Worm (Caenorhabditis elegans): Measurements from ENCODE around the gene C18A3.7.

DNA sequence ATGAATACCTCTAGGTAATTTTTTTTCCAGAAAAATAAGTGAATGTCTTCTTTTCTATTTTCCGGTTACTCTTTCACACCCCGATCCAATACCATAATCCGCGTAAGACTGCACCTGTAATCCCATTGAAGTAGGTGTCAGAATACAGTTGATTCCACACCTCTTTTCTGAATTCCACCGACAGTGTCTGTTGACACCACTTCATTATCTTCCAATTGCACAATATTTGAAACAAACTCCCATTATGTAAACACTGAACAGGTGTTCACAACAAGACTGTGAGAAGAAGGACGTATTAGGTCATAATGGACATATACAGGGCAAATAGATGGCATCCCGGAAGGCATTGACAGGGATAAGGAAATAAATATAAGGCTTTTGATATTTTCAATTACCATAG is 47.1 kb upstream of the C18A3.7 start:
- TF ChIP-seq him-1 (tag; optimal IDR thresholded peaks at IDR 0.05) (no peak), W03F9.2 (tag; optimal IDR thresholded peaks at IDR 0.05) (no peak), dao-5 (tag; optimal IDR thresholded peaks at IDR 0.05) (no peak)
